Worm (Caenorhabditis elegans) whole organism, midembryonic: ENCODE data around the gene ztf-31.

Experiments
- T22C8.4 ChIP-seq: fragments of 200-800 bp; sonication (Bioruptor generic); IDR thresholded peaks from 2 replicates; pipeline ENCODE4 v1.3.6; 2022; ENCODE audit warnings: missing genetic modification characterization, missing compliant biosample characterization
- cog-1 ChIP-seq: sonication (generic microtip); optimal IDR thresholded peaks from 2 replicates; lab custom pipeline; 2016; ENCODE audit warnings: missing genetic modification characterization, missing compliant biosample characterization
- flt-1 ChIP-seq: fragments of 200-800 bp; sonication (Bioruptor generic); IDR thresholded peaks from 2 replicates; pipeline ENCODE4 v1.3.6; 2022; ENCODE audit warnings: missing genetic modification characterization, missing compliant biosample characterization
- med-1 ChIP-seq: sonication (generic microtip); optimal IDR thresholded peaks from 2 replicates; lab custom pipeline; 2017; ENCODE audit warnings: missing genetic modification characterization, mild to moderate bottlenecking, missing compliant biosample characterization, antibody characterized with exemption, missing genetic modification reagents; ENCODE audit not compliant: insufficient read depth
- ref-1 ChIP-seq: fragments of 200-800 bp; sonication (Bioruptor generic); conservative IDR thresholded peaks from 2 replicates; pipeline ENCODE4 v1.3.6; 2022; ENCODE audit warnings: missing genetic modification reagents, missing genetic modification characterization, missing compliant biosample characterization
- ztf-23 ChIP-seq: fragments of 200-800 bp; sonication (Bioruptor generic); IDR thresholded peaks from 2 replicates; pipeline ENCODE4 v1.3.6; 2022; ENCODE audit warnings: missing genetic modification reagents, missing genetic modification characterization, missing compliant biosample characterization
- ztf-29 ChIP-seq: fragments of 200-800 bp; sonication (Bioruptor generic); IDR thresholded peaks from 2 replicates; pipeline ENCODE4 v1.3.6; 2022; ENCODE audit warnings: missing genetic modification reagents, missing genetic modification characterization, missing compliant biosample characterization

DNA sequence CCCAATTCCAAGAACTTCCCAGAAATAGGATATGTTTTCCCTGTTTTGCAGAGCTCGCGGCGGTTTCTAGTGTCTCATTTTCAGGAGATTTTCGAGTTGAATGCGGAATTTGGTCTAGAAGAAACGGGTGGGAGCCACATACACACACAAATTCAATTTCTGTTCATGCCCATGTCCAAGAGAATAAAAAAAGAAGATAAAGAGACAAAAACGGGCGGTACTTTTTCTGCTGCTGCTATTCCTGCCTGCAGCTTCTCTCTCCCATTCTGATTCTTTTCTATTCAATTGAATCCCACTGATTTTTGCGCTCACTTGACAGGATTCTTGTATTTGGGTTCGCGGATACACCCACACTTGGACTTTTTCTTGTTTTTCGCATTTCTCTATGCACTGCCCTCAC, 21.4 kb downstream of the ztf-31 start:
- TF ChIP-seq med-1 (no peak), ref-1 (GFP tag; lab: Robert Waterston, UW) (no peak), ztf-29 (GFP tag; lab: Robert Waterston, UW) (no peak), cog-1 (no peak), ztf-23 (GFP tag; lab: Robert Waterston, UW) (no peak), T22C8.4 (GFP tag; lab: Robert Waterston, UW) (no peak), flt-1 (GFP tag; lab: Robert Waterston, UW) (no peak)
